Worm (Caenorhabditis elegans) whole organism, young adult: ENCODE data around the gene Y43F8C.5.

Source experiments
- ama-1 ChIP-seq, 3 experiments: fragments of 150-350 bp in 1 of 3; sonication (generic microtip) in 2 of 3; optimal IDR thresholded peaks; 2 replicates each; lab custom pipeline; 2014 to 2018; ENCODE audit warnings: missing biosample characterization in 2 of 3, missing genetic modification characterization in 2 of 3, missing genetic modification reagents in 2 of 3
- ccch-3 ChIP-seq: fragments of 200-800 bp; sonication (Bioruptor generic); optimal IDR thresholded peaks from 2 replicates; lab custom pipeline; 2018; ENCODE audit warnings: mild to moderate bottlenecking, missing genetic modification characterization, missing compliant biosample characterization
- die-1 ChIP-seq: sonication (generic microtip); optimal IDR thresholded peaks from 2 replicates; lab custom pipeline; 2016; ENCODE audit warnings: missing genotype, mild to moderate bottlenecking, missing genetic modification characterization, missing compliant biosample characterization
- madf-10 ChIP-seq: sonication (generic microtip); optimal IDR thresholded peaks from 2 replicates; lab custom pipeline; 2016; ENCODE audit warnings: mild to moderate bottlenecking, missing genetic modification characterization, missing compliant biosample characterization
- pbrm-1 ChIP-seq: fragments of 200-800 bp; sonication (Bioruptor generic); IDR thresholded peaks from 2 replicates; pipeline ENCODE4 v1.3.6; 2022; ENCODE audit warnings: missing genetic modification reagents, missing genetic modification characterization, missing compliant biosample characterization
- rpc-1 ChIP-seq, 2 experiments: fragments of 150-350 bp in 1 of 2; sonication (generic microtip) in 1 of 2; optimal IDR thresholded peaks; 2 replicates each; lab custom pipeline; 2014 to 2018; ENCODE audit warnings: missing biosample characterization in 1 of 2, missing genetic modification characterization in 1 of 2, missing genetic modification reagents in 1 of 2, missing genotype in 1 of 2
- snpc-4 ChIP-seq, 5 experiments: fragments of 150-350 bp in 1 of 5; sonication (generic microtip) in 4 of 5; optimal IDR thresholded peaks; 2 replicates each; lab custom pipeline; 2014 to 2018; ENCODE audit warnings: missing genetic modification characterization in 5 of 5, missing biosample characterization in 3 of 5, antibody characterized with exemption in 2 of 5, mild to moderate bottlenecking in 2 of 5, missing compliant biosample characterization in 2 of 5, missing genotype in 2 of 5, moderate library complexity in 2 of 5, missing genetic modification reagents in 1 of 5
- unc-62 ChIP-seq: fragments of 150-350 bp; optimal IDR thresholded peaks from 2 replicates; lab custom pipeline; 2014; ENCODE audit warnings: missing biosample characterization, missing genetic modification reagents, missing genetic modification characterization
- zim-3 ChIP-seq: sonication (generic microtip); optimal IDR thresholded peaks from 2 replicates; lab custom pipeline; 2017; ENCODE audit warnings: mild to moderate bottlenecking, missing genetic modification characterization, moderate library complexity, missing compliant biosample characterization

- TF ChIP-seq die-1 (no peak), unc-62 (no peak), rpc-1 (optimal IDR thresholded peaks at IDR 0.05; lab: Kevin White, UChicago) (no peak), rpc-1 (tag; optimal IDR thresholded peaks at IDR 0.05; lab: Kevin White, UChicago) (no peak), pbrm-1 (GFP tag; lab: Robert Waterston, UW) (no peak), snpc-4 (GFP tag; optimal IDR thresholded peaks at IDR 0.05; lab: Kevin White, UChicago) (no peak), snpc-4 (tag; optimal IDR thresholded peaks at IDR 0.05; lab: Kevin White, UChicago) (no peak), madf-10 (tag; lab: Kevin White, UChicago) (no peak), zim-3 (tag; lab: Kevin White, UChicago) (no peak), ama-1 (optimal IDR thresholded peaks at IDR 0.05; lab: Kevin White, UChicago) (no peak), ama-1 (GFP tag; optimal IDR thresholded peaks at IDR 0.05; lab: Kevin White, UChicago) (no peak), ccch-3 (GFP tag; lab: Kevin White, UChicago) (no peak)
Observed at ce11 chrV:19640808-19641207, 8.4 kb upstream of the Y43F8C.5 start, which contains the start of gene Y43F8C.6.
